Worm (Caenorhabditis elegans) whole organism, late embryonic: ENCODE measurements around the gene pqn-71.

Source experiments
- ahr-1 ChIP-seq: sonication (generic microtip); optimal IDR thresholded peaks from 2 replicates; lab custom pipeline; 2016; ENCODE audit warnings: missing genetic modification characterization, missing compliant biosample characterization
- ama-1 ChIP-seq: fragments of 150-350 bp; optimal IDR thresholded peaks from 2 replicates; lab custom pipeline; 2014
- ceh-18 ChIP-seq: sonication (generic microtip); optimal IDR thresholded peaks from 2 replicates; lab custom pipeline; 2016; ENCODE audit warnings: missing genetic modification characterization, missing compliant biosample characterization
- ceh-19 ChIP-seq: fragments of 200-800 bp; sonication (Bioruptor generic); optimal IDR thresholded peaks from 2 replicates; lab custom pipeline; 2018; ENCODE audit warnings: mild to moderate bottlenecking, missing genetic modification characterization, missing compliant biosample characterization
- ceh-24 ChIP-seq: sonication (generic microtip); optimal IDR thresholded peaks from 2 replicates; lab custom pipeline; 2016; ENCODE audit warnings: mild to moderate bottlenecking, missing genetic modification characterization, missing compliant biosample characterization
- ceh-30 ChIP-seq: fragments of 150-350 bp; optimal IDR thresholded peaks from 2 replicates; lab custom pipeline; 2014; ENCODE audit warnings: missing biosample characterization, missing genetic modification characterization
- ceh-34 ChIP-seq: sonication (generic microtip); optimal IDR thresholded peaks from 2 replicates; lab custom pipeline; 2016; ENCODE audit warnings: mild to moderate bottlenecking, missing genetic modification characterization, missing compliant biosample characterization
- ceh-45 ChIP-seq: fragments of 200-800 bp; sonication (Bioruptor generic); IDR thresholded peaks from 2 replicates; pipeline ENCODE4 v1.3.6; 2022; ENCODE audit warnings: missing genetic modification reagents, missing genetic modification characterization, missing compliant biosample characterization
- ceh-6 ChIP-seq: fragments of 200-800 bp; sonication (Bioruptor generic); optimal IDR thresholded peaks from 2 replicates; lab custom pipeline; 2018; ENCODE audit warnings: mild to moderate bottlenecking, missing genetic modification characterization, missing compliant biosample characterization
- che-1 ChIP-seq: sonication (generic microtip); optimal IDR thresholded peaks from 2 replicates; lab custom pipeline; 2016; ENCODE audit warnings: mild to moderate bottlenecking, missing genetic modification characterization, missing compliant biosample characterization
- elt-2 ChIP-seq: sonication (generic microtip); optimal IDR thresholded peaks from 2 replicates; lab custom pipeline; 2016; ENCODE audit warnings: missing genetic modification reagents, missing genetic modification characterization, missing compliant biosample characterization
- elt-4 ChIP-seq: sonication (generic microtip); optimal IDR thresholded peaks from 2 replicates; lab custom pipeline; 2016; ENCODE audit warnings: missing genetic modification characterization, missing compliant biosample characterization
- fax-1 ChIP-seq: sonication (generic microtip); optimal IDR thresholded peaks from 2 replicates; lab custom pipeline; 2016; ENCODE audit warnings: missing genotype, missing genetic modification characterization, missing compliant biosample characterization
- fkh-6 ChIP-seq: sonication (generic microtip); optimal IDR thresholded peaks from 2 replicates; lab custom pipeline; 2016; ENCODE audit warnings: missing genetic modification characterization, missing compliant biosample characterization
- gmeb-2 ChIP-seq: sonication (generic microtip); optimal IDR thresholded peaks from 2 replicates; lab custom pipeline; 2016; ENCODE audit warnings: missing genetic modification characterization, inconsistent platforms, missing compliant biosample characterization
- hlh-30 ChIP-seq: sonication (generic microtip); optimal IDR thresholded peaks from 2 replicates; lab custom pipeline; 2017; ENCODE audit warnings: antibody characterized with exemption, missing genetic modification characterization, missing compliant biosample characterization; ENCODE audit not compliant: insufficient read depth
- lim-6 ChIP-seq: sonication (generic microtip); optimal IDR thresholded peaks from 2 replicates; lab custom pipeline; 2016; ENCODE audit warnings: missing genetic modification characterization, missing compliant biosample characterization
- lin-11 ChIP-seq: fragments of 200-800 bp; sonication (Bioruptor generic); optimal IDR thresholded peaks from 2 replicates; lab custom pipeline; 2018; ENCODE audit warnings: mild to moderate bottlenecking, missing genetic modification characterization, missing compliant biosample characterization
- mec-3 ChIP-seq: sonication (generic microtip); optimal IDR thresholded peaks from 2 replicates; lab custom pipeline; 2016; ENCODE audit warnings: borderline replicate concordance, missing genetic modification characterization, missing compliant biosample characterization
- nhr-11 ChIP-seq: fragments of 150-350 bp; optimal IDR thresholded peaks from 2 replicates; lab custom pipeline; 2014; ENCODE audit warnings: missing biosample characterization, missing genetic modification characterization
- npax-4 ChIP-seq: sonication (generic microtip); optimal IDR thresholded peaks from 2 replicates; lab custom pipeline; 2016; ENCODE audit warnings: missing genetic modification characterization, missing compliant biosample characterization
- pag-3 ChIP-seq: sonication (generic microtip); optimal IDR thresholded peaks from 2 replicates; lab custom pipeline; 2016; ENCODE audit warnings: missing compliant biosample characterization, missing genetic modification characterization, borderline replicate concordance
- pat-9 ChIP-seq: fragments of 200-800 bp; sonication (Bioruptor generic); optimal IDR thresholded peaks from 2 replicates; lab custom pipeline; 2018; ENCODE audit warnings: mild to moderate bottlenecking, missing genetic modification characterization, moderate library complexity, missing compliant biosample characterization
- pax-1 ChIP-seq: fragments of 150-350 bp; optimal IDR thresholded peaks from 2 replicates; lab custom pipeline; 2014; ENCODE audit warnings: missing biosample characterization, missing genetic modification characterization
- pha-2 ChIP-seq: sonication (generic microtip); optimal IDR thresholded peaks from 2 replicates; lab custom pipeline; 2017; ENCODE audit warnings: mild to moderate bottlenecking, missing genetic modification characterization, missing compliant biosample characterization
- pha-4 ChIP-seq: fragments of 150-350 bp; optimal IDR thresholded peaks from 2 replicates; lab custom pipeline; 2018; ENCODE audit warnings: missing biosample characterization, missing genetic modification reagents, missing genetic modification characterization
- pros-1 ChIP-seq: fragments of 150-350 bp; optimal IDR thresholded peaks from 2 replicates; lab custom pipeline; 2014; ENCODE audit warnings: missing biosample characterization, missing genetic modification reagents, missing genetic modification characterization
- tbx-7 ChIP-seq: sonication (generic microtip); optimal IDR thresholded peaks from 2 replicates; lab custom pipeline; 2016; ENCODE audit warnings: missing genotype, missing genetic modification characterization, missing compliant biosample characterization
- ttx-3 ChIP-seq: sonication (generic microtip); optimal IDR thresholded peaks from 2 replicates; lab custom pipeline; 2016; ENCODE audit warnings: missing genetic modification reagents, missing genetic modification characterization, missing compliant biosample characterization
- unc-42 ChIP-seq: sonication (generic microtip); optimal IDR thresholded peaks from 2 replicates; lab custom pipeline; 2016; ENCODE audit warnings: missing genotype, missing genetic modification characterization, missing compliant biosample characterization
- unc-55 ChIP-seq: sonication (generic microtip); optimal IDR thresholded peaks from 2 replicates; lab custom pipeline; 2017; ENCODE audit warnings: missing biosample characterization, missing genetic modification reagents, missing genetic modification characterization
- unc-86 ChIP-seq: sonication (generic microtip); optimal IDR thresholded peaks from 2 replicates; lab custom pipeline; 2016; ENCODE audit warnings: missing genetic modification characterization, missing compliant biosample characterization
- ztf-16 ChIP-seq: sonication (generic microtip); optimal IDR thresholded peaks from 2 replicates; lab custom pipeline; 2017; ENCODE audit warnings: missing genetic modification characterization, missing compliant biosample characterization

Gene pqn-71

DNA sequence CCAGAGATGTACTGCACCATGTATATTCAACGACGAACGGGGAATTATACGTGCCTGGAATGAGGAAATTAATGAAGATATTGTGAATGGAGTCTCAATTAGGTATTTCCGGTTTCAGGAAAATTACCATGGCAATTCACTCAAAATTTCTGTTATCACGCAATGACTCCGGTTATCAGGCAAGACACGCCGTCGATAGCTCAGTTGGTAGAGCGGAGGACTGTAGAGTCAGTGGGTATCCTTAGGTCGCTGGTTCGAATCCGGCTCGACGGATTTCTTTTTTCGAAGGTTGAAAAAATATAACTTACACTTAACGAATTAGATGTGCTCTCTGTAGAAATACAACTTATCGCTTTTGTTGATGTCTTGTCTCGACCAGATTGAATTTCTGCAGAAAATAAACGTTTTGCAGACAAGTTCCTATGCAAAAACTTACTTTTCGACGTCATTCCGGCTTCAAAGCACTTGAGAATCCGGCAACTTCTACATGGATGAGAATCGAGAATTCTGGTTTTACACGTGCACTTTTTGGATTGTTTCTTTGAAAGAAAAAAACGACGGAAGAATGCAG is 15.1 kb downstream of the pqn-71 start:
- TF ChIP-seq pha-4 (tag; lab: Kevin White, UChicago) (no peak), hlh-30 (no peak), mec-3 (tag; lab: Kevin White, UChicago) (no peak), elt-2 (no peak), npax-4 (tag; lab: Kevin White, UChicago) (no peak), ceh-30 (tag; lab: Kevin White, UChicago) (no peak), pag-3 (tag; lab: Kevin White, UChicago) (no peak), lim-6 (tag; lab: Kevin White, UChicago) (no peak)
- TF ChIP-seq, all 69 proteins: peak for 0

DNA sequence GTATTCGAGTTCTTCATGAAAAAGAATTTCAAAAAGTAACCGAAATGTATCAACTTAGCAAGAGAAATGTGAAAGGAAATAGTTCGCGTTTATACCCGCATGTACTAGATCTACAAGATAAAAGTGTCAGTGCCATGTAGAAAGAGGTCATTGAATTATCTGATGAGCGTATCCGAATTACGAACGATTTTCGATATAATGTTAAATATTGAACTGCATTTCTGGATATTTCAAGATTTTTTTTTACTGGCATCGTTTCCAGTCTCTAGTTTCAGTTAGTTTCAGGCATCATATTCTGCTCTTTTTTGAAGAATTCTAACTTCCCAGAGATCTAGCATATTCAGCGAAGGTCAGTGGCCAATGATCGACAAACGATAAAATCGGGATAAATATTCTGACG is 15.9 kb downstream of the pqn-71 start, which contains the start of gene nhr-150:
Gene nhr-150, minus strand, starts transcription at position 92 of the 400 bp plus-strand sequence.
- no peak for TF ChIP-seq gmeb-2 (tag; lab: Kevin White, UChicago)
- no peak for TF ChIP-seq mec-3 (tag; lab: Kevin White, UChicago)
- no peak for TF ChIP-seq elt-4
- TF ChIP-seq lin-11 (tag; lab: Kevin White, UChicago): no peak
- TF ChIP-seq ceh-6 (GFP tag; lab: Kevin White, UChicago): no peak
- no peak for TF ChIP-seq ttx-3 (tag; lab: Kevin White, UChicago)
- TF ChIP-seq hlh-30: no peak
- TF ChIP-seq ama-1 (lab: Kevin White, UChicago): no peak
- TF ChIP-seq unc-86: no peak
- TF ChIP-seq fax-1 (tag; lab: Kevin White, UChicago): no peak

DNA sequence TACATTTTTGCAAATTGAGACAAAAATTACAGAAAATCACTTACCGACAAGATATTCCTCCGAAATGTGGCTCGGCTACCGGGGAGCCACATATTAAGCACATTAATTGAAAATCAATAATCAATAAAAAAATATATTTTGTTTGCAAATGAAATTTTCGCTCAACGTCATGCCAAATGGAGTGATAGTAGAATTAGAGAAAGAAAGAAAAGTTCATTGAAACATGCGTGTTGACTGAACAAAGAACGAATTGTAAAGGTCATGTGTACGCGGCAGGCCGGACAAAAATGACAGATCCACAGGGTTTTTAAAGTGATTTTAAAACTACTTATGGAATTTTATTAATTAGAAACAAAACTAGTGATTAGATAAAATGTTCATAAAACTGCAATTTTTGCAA is 18.1 kb downstream of the pqn-71 start:
- TF ChIP-seq pax-1: no peak
- TF ChIP-seq unc-42 (tag; lab: Kevin White, UChicago): no peak
- TF ChIP-seq ceh-18: no peak
- TF ChIP-seq ceh-24 (tag; lab: Kevin White, UChicago): no peak
- TF ChIP-seq ceh-45 (GFP tag; lab: Robert Waterston, UW): no peak
- no peak for TF ChIP-seq ztf-16 (tag; lab: Kevin White, UChicago)
- TF ChIP-seq mec-3 (tag; lab: Kevin White, UChicago): no peak
- no peak for TF ChIP-seq unc-86
- TF ChIP-seq fax-1 (tag; lab: Kevin White, UChicago): no peak
- no peak for TF ChIP-seq nhr-11 (tag; lab: Kevin White, UChicago)
- no peak for TF ChIP-seq pros-1 (tag; lab: Kevin White, UChicago)
- no peak for TF ChIP-seq ceh-34 (tag; lab: Kevin White, UChicago)
- no peak for TF ChIP-seq unc-55 (GFP tag; lab: Kevin White, UChicago)
- no peak for TF ChIP-seq che-1 (tag; lab: Kevin White, UChicago)
- no peak for TF ChIP-seq pat-9 (tag; lab: Kevin White, UChicago)
- TF ChIP-seq fkh-6 (tag; lab: Kevin White, UChicago): no peak

DNA sequence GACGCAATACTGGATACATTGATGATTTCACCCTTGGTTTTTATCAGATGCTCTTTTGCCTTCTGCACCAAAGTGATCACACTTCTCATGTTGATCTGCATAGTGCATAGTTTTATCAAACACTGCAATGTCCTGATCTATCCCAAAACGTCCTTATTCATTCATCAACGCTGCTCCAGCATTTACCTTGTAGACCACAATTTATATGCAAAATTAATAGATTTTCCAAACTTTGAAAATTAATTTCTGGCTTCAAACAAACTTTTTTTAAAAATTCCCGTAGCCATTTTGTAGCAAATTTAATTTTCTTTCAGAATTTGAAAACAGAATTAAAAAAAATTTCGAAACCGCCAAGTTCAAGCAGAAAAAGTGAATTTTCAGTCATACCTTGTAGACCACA is 19.1 kb downstream of the pqn-71 start, which contains the start of gene C06B8.3:
Gene C06B8.3, minus strand, starts transcription at position 101 of the 400 bp plus-strand sequence.
- TF ChIP-seq ahr-1 (tag; lab: Kevin White, UChicago) (no peak), mec-3 (tag; lab: Kevin White, UChicago) (no peak), tbx-7 (no peak), pha-2 (tag; lab: Kevin White, UChicago) (no peak)

DNA sequence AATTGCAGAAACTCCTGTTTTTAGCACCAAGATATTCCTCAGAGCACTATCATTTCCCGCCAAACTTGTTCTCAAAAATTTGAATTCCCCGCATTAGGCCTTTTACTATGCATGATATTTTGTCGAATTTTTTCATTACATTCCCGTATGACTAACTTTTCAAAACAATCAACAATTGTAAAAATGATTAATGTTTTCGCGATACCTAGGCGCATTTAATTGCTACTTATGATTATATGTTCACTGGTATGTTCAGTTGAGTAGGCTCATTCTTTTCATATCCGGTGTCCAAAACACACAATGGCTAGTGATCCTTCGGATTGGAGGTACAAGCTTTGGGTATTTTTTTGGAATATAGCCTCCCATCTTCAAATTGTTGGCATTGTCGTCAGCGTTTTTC is 22.3 kb downstream of the pqn-71 start, which contains the start of gene srw-21:
Gene srw-21, plus strand, starts transcription at position 301 of the 400 bp plus-strand sequence.
- TF ChIP-seq unc-86 (no peak), ceh-19 (no peak), lim-6 (tag; lab: Kevin White, UChicago) (no peak)
- TF ChIP-seq, all 69 proteins: peak for 0
